Fruit fly (Drosophila melanogaster) whole organism, embryonic: ENCODE measurements around the gene CG7675.

Experiments
- Atf3 ChIP-seq: fragments of 200-800 bp; sonication (Bioruptor generic); optimal IDR thresholded peaks from 3 replicates; lab custom pipeline; 2016; ENCODE audit warnings: missing biosample characterization, missing genetic modification characterization
- Atf6 ChIP-seq: fragments of 200-800 bp; sonication (Bioruptor generic); IDR thresholded peaks from 2 replicates; pipeline ENCODE4 v1.3.6; 2022; ENCODE audit warnings: missing biosample characterization, missing genetic modification characterization
- CG10366 ChIP-seq: fragments of 200-800 bp; sonication (Bioruptor generic); IDR thresholded peaks from 2 replicates; pipeline ENCODE4 v1.3.6; 2022; ENCODE audit warnings: missing biosample characterization, missing genetic modification characterization
- CG1233 ChIP-seq: fragments of 200-800 bp; sonication (Bioruptor generic); optimal IDR thresholded peaks from 4 replicates; lab custom pipeline; 2018; ENCODE audit warnings: missing biosample characterization, mild to moderate bottlenecking, missing genetic modification characterization
- CG13775 ChIP-seq: fragments of 200-800 bp; sonication (Bioruptor generic); optimal IDR thresholded peaks from 3 replicates; lab custom pipeline; 2017; ENCODE audit warnings: missing biosample characterization, mild to moderate bottlenecking, missing genetic modification characterization
- CG14441 ChIP-seq: fragments of 200-800 bp; sonication (Bioruptor generic); IDR thresholded peaks from 2 replicates; pipeline ENCODE4 v1.3.6; 2022; ENCODE audit warnings: missing biosample characterization, missing genetic modification characterization
- CG14860 ChIP-seq: fragments of 200-800 bp; sonication (Bioruptor generic); IDR thresholded peaks from 3 replicates; pipeline ENCODE4 v1.3.6; 2022; ENCODE audit warnings: missing biosample characterization, missing genetic modification characterization; ENCODE audit not compliant: partially characterized antibody
- CG30403 ChIP-seq: fragments of 200-800 bp; sonication (Bioruptor generic); optimal IDR thresholded peaks from 3 replicates; lab custom pipeline; 2016; ENCODE audit warnings: missing biosample characterization, missing genetic modification characterization
- CG3281 ChIP-seq: fragments of 200-800 bp; sonication (Bioruptor generic); optimal IDR thresholded peaks from 3 replicates; lab custom pipeline; 2017; ENCODE audit warnings: missing biosample characterization, mild to moderate bottlenecking, missing genetic modification characterization
- CG4404 ChIP-seq: fragments of 200-800 bp; sonication (Bioruptor generic); IDR thresholded peaks from 2 replicates; pipeline ENCODE4 v1.3.6; 2022; ENCODE audit warnings: missing biosample characterization, missing genetic modification characterization
- CG4424 ChIP-seq: fragments of 200-800 bp; sonication (Bioruptor generic); optimal IDR thresholded peaks from 3 replicates; lab custom pipeline; 2016; ENCODE audit warnings: missing biosample characterization, missing genetic modification characterization
- CG6689 ChIP-seq: fragments of 200-800 bp; sonication (Bioruptor generic); IDR thresholded peaks from 2 replicates; pipeline ENCODE4 v1.3.6; 2022; ENCODE audit warnings: missing biosample characterization, missing genetic modification characterization
- CG6765 ChIP-seq: fragments of 200-800 bp; sonication (Bioruptor generic); optimal IDR thresholded peaks from 3 replicates; lab custom pipeline; 2017; ENCODE audit warnings: missing biosample characterization, mild to moderate bottlenecking, missing genetic modification characterization
- CG8089 ChIP-seq: fragments of 200-800 bp; sonication (Bioruptor generic); optimal IDR thresholded peaks from 3 replicates; lab custom pipeline; 2016; ENCODE audit warnings: missing biosample characterization, missing genetic modification characterization
- CG8281 ChIP-seq: fragments of 200-800 bp; sonication (Bioruptor generic); optimal IDR thresholded peaks from 2 replicates; lab custom pipeline; 2018; ENCODE audit warnings: missing biosample characterization, mild to moderate bottlenecking, missing genetic modification characterization, moderate library complexity
- CG8290 ChIP-seq, 3 experiments: fragments of 200-800 bp; sonication (Bioruptor generic); optimal IDR thresholded peaks; 2 replicates each; lab custom pipeline; 2016 to 2019; ENCODE audit warnings: missing biosample characterization in 3 of 3, missing genetic modification characterization in 3 of 3, mild to moderate bottlenecking in 2 of 3, moderate library complexity in 1 of 3
- CG8944 ChIP-seq: fragments of 200-800 bp; sonication (Bioruptor generic); optimal IDR thresholded peaks from 3 replicates; lab custom pipeline; 2016; ENCODE audit warnings: missing biosample characterization, missing genetic modification characterization
- CG9932 ChIP-seq: fragments of 200-800 bp; sonication (Bioruptor generic); IDR thresholded peaks from 2 replicates; pipeline ENCODE4 v1.3.6; 2022; ENCODE audit warnings: missing biosample characterization, missing genetic modification characterization
- CkIIα-i1 ChIP-seq: fragments of 200-800 bp; sonication (Bioruptor generic); IDR thresholded peaks from 2 replicates; pipeline ENCODE4 v1.3.6; 2022; ENCODE audit warnings: missing biosample characterization, missing genetic modification characterization
- CoRest ChIP-seq: fragments of 200-800 bp; sonication (Bioruptor generic); optimal IDR thresholded peaks from 3 replicates; lab custom pipeline; 2018; ENCODE audit warnings: missing biosample characterization, mild to moderate bottlenecking, missing genetic modification characterization, moderate library complexity
- Dbx ChIP-seq: fragments of 200-800 bp; sonication (Bioruptor generic); IDR thresholded peaks from 3 replicates; pipeline ENCODE4 v1.3.6; 2022; ENCODE audit warnings: missing biosample characterization, missing genetic modification characterization
- Dek ChIP-seq: fragments of 200-800 bp; sonication (Bioruptor generic); optimal IDR thresholded peaks from 3 replicates; lab custom pipeline; 2019; ENCODE audit warnings: missing biosample characterization, mild to moderate bottlenecking, missing genetic modification characterization, moderate library complexity
- Doc2 ChIP-seq: fragments of 200-800 bp; sonication (Bioruptor generic); IDR thresholded peaks from 2 replicates; pipeline ENCODE4 v1.3.6; 2022; ENCODE audit warnings: missing biosample characterization, missing genetic modification characterization
- Ets65A ChIP-seq: fragments of 200-800 bp; sonication (Bioruptor generic); peaks from one replicate; lab custom pipeline; 2016; ENCODE audit warnings: missing biosample characterization, missing genetic modification characterization
- Gug ChIP-seq: fragments of 200-800 bp; sonication (Bioruptor generic); IDR thresholded peaks from 4 replicates; pipeline ENCODE4 v1.3.6; 2022; ENCODE audit warnings: missing biosample characterization, missing genetic modification characterization
- Hmr ChIP-seq: fragments of 200-800 bp; sonication (Bioruptor generic); optimal IDR thresholded peaks from 3 replicates; lab custom pipeline; 2017; ENCODE audit warnings: mild to moderate bottlenecking, missing biosample characterization, missing genetic modification reagents, missing genetic modification characterization
- Hr3 ChIP-seq: fragments of 200-800 bp; sonication (Bioruptor generic); optimal IDR thresholded peaks from 3 replicates; lab custom pipeline; 2016; ENCODE audit warnings: missing biosample characterization, missing genetic modification characterization
- Ptx1 ChIP-seq: fragments of 200-800 bp; sonication (Bioruptor generic); IDR thresholded peaks from 2 replicates; pipeline ENCODE4 v1.3.6; 2022; ENCODE audit warnings: missing biosample characterization, missing genetic modification characterization
- Rfx ChIP-seq: fragments of 200-800 bp; sonication (Bioruptor generic); IDR thresholded peaks from 2 replicates; pipeline ENCODE4 v1.3.6; 2022; ENCODE audit warnings: missing biosample characterization, missing genetic modification characterization
- Vsx1 ChIP-seq: fragments of 200-800 bp; sonication (Bioruptor generic); optimal IDR thresholded peaks from 2 replicates; lab custom pipeline; 2017; ENCODE audit warnings: missing biosample characterization, mild to moderate bottlenecking, missing genetic modification characterization, missing genetic modification reagents
- Xrp1 ChIP-seq: fragments of 200-800 bp; sonication (Bioruptor generic); IDR thresholded peaks from 2 replicates; pipeline ENCODE4 v1.3.6; 2022; ENCODE audit warnings: missing biosample characterization, missing genetic modification characterization
- bab2 ChIP-seq: fragments of 200-800 bp; sonication (Bioruptor generic); optimal IDR thresholded peaks from 2 replicates; lab custom pipeline; 2016; ENCODE audit warnings: missing biosample characterization, missing genetic modification characterization
- ci ChIP-seq: fragments of 200-800 bp; sonication (Bioruptor generic); IDR thresholded peaks from 3 replicates; pipeline ENCODE4 v1.3.6; 2022; ENCODE audit warnings: missing biosample characterization, missing genetic modification characterization
- corto ChIP-seq: fragments of 200-800 bp; sonication (Bioruptor generic); optimal IDR thresholded peaks from 2 replicates; lab custom pipeline; 2016; ENCODE audit warnings: missing biosample characterization, mild to moderate bottlenecking, missing genetic modification characterization, moderate library complexity
- fd102C ChIP-seq: fragments of 200-800 bp; sonication (Bioruptor generic); optimal IDR thresholded peaks from 2 replicates; lab custom pipeline; 2018; ENCODE audit warnings: missing biosample characterization, mild to moderate bottlenecking, missing genetic modification characterization, moderate library complexity
- hkb ChIP-seq, 2 experiments: fragments of 200-800 bp in 1 of 2; fragments of >200 bp in 1 of 2; sonication (Bioruptor generic) in 1 of 2; IDR thresholded peaks in 1 of 2; optimal IDR thresholded peaks in 1 of 2; 2 replicates each; pipeline versions ENCODE4 v1.3.6 to Lab custom; 2017 to 2022; ENCODE audit warnings: missing biosample characterization in 1 of 2, missing genetic modification characterization in 1 of 2
- hth ChIP-seq: fragments of >200 bp; optimal IDR thresholded peaks from 2 replicates; lab custom pipeline; 2017; ENCODE audit warnings: inconsistent platforms
- klu ChIP-seq: fragments of 200-800 bp; sonication (Bioruptor generic); IDR thresholded peaks from 2 replicates; pipeline ENCODE4 v1.3.6; 2022; ENCODE audit warnings: missing biosample characterization, missing genetic modification characterization
- lbe ChIP-seq: fragments of 200-800 bp; sonication (Bioruptor generic); optimal IDR thresholded peaks from 2 replicates; lab custom pipeline; 2016; ENCODE audit warnings: missing biosample characterization, mild to moderate bottlenecking, missing genetic modification characterization
- lilli ChIP-seq: fragments of 200-800 bp; sonication (Bioruptor generic); optimal IDR thresholded peaks from 3 replicates; lab custom pipeline; 2016; ENCODE audit warnings: missing biosample characterization, missing genetic modification characterization
- lola ChIP-seq, 3 experiments: fragments of >200 bp in 2 of 3; fragments of 200-800 bp in 1 of 3; sonication (Bioruptor generic) in 1 of 3; optimal IDR thresholded peaks; 2 replicates each; lab custom pipeline; 2017 to 2019; ENCODE audit warnings: missing biosample characterization in 3 of 3, missing genetic modification characterization in 3 of 3, mild to moderate bottlenecking in 1 of 3, moderate library complexity in 1 of 3
- pan ChIP-seq, 4 experiments: fragments of >200 bp in 3 of 4; fragments of 200-800 bp in 1 of 4; sonication (Bioruptor generic) in 1 of 4; optimal IDR thresholded peaks in 3 of 4; IDR thresholded peaks in 1 of 4; 2 replicates each; pipeline versions ENCODE4 v1.3.6 to Lab custom; 2017 to 2022; ENCODE audit warnings: missing biosample characterization in 2 of 4, missing genetic modification characterization in 2 of 4, mixed read lengths in 1 of 4
- phol ChIP-seq: fragments of 200-800 bp; sonication (Bioruptor generic); optimal IDR thresholded peaks from 3 replicates; lab custom pipeline; 2018; ENCODE audit warnings: missing biosample characterization, mild to moderate bottlenecking, missing genetic modification characterization, moderate library complexity
- run ChIP-seq: fragments of 200-800 bp; sonication (Bioruptor generic); optimal IDR thresholded peaks from 3 replicates; lab custom pipeline; 2018; ENCODE audit warnings: missing biosample characterization, mild to moderate bottlenecking, missing genetic modification characterization
- sens ChIP-seq: fragments of 200-800 bp; sonication (Bioruptor generic); peaks from one replicate; lab custom pipeline; 2016; ENCODE audit warnings: missing biosample characterization, missing genetic modification characterization
- slbo ChIP-seq: fragments of 200-800 bp; sonication (Bioruptor generic); IDR thresholded peaks from 2 replicates; pipeline ENCODE4 v1.3.6; 2022; ENCODE audit warnings: missing biosample characterization, missing genetic modification characterization
- sug ChIP-seq: fragments of 200-800 bp; optimal IDR thresholded peaks from 2 replicates; lab custom pipeline; 2019; ENCODE audit warnings: missing biosample characterization, mild to moderate bottlenecking, missing genetic modification characterization, moderate library complexity
- toy ChIP-seq: fragments of 200-800 bp; sonication (Bioruptor generic); IDR thresholded peaks from 2 replicates; pipeline ENCODE4 v1.3.6; 2022; ENCODE audit warnings: missing biosample characterization, missing genetic modification characterization
- unc-4 ChIP-seq: fragments of 200-800 bp; sonication (Bioruptor generic); IDR thresholded peaks from 2 replicates; pipeline ENCODE4 v1.3.6; 2022; ENCODE audit warnings: missing biosample characterization, missing genetic modification characterization; ENCODE audit not compliant: partially characterized antibody
- vvl ChIP-seq: fragments of 200-800 bp; sonication (Bioruptor generic); IDR thresholded peaks from 2 replicates; pipeline ENCODE4 v1.3.6; 2022; ENCODE audit warnings: missing biosample characterization, missing genetic modification characterization

The CG7675 gene

DNA sequence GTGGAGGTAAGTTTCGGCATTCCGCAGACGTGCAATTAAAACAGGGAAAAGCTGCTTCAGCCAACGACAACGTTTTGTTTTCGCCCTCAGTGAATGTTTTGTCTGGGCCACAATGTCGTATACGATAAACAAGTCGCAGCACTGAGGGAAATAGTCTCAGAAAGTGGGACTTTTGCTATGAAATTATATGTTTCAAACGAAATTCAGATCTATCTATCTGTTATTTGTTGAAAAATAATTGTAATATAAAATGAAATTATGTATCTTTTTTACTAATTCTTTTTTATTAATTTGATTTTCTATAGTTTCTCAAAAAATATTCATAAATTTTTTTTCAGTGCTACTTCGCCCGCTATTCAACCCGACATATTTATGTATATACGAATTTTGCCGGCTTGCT is 12.5 kb upstream of the CG7675 start (continued):
- peak; percentile 26; the same call in 1 of the 4 replicates for TF ChIP-seq Gug
- peak; percentile 11; the same call in 1 of the 2 replicates for TF ChIP-seq CG10366
- no peak for TF ChIP-seq CG14860 (GFP tag; lab: Robert Waterston, UW)
- TF ChIP-seq CG8281 (tag; lab: Kevin White, UChicago), result no peak
- TF ChIP-seq klu (GFP tag; lab: Robert Waterston, UW), result peak; percentile 40
- TF ChIP-seq Vsx1 (GFP tag; lab: Kevin White, UChicago), result no peak
- peak; percentile 6 for TF ChIP-seq bab2 (GFP tag; lab: Kevin White, UChicago)
- peak; percentile 32 for TF ChIP-seq sug (tag; lab: Kevin White, UChicago)
- TF ChIP-seq lola (GFP tag; optimal IDR thresholded peaks at IDR 0.05; lab: Kevin White, UChicago), result peak in 1 of 3 experiments; percentile 39
- no peak for TF ChIP-seq CG8944
- peak; percentile 68; the same call in 1 of the 2 replicates for TF ChIP-seq Xrp1 (GFP tag; lab: Robert Waterston, UW)
- peak; percentile 7 for TF ChIP-seq CG3281 (GFP tag; lab: Kevin White, UChicago)
- TF ChIP-seq Ptx1 (GFP tag; lab: Robert Waterston, UW), result peak; percentile 59
- TF ChIP-seq Atf6, result peak; percentile 62; the same call in 1 of the 2 replicates
- no peak for TF ChIP-seq hth (lab: Kevin White, UChicago)
- peak; percentile 63; the same call in 1 of the 2 replicates for TF ChIP-seq vvl
- peak; percentile 33 for TF ChIP-seq sens
- TF ChIP-seq corto (GFP tag; lab: Kevin White, UChicago), result peak; percentile 38
- TF ChIP-seq CG6689, result peak; percentile 71
- peak; percentile 24; the same call in 1 of the 2 replicates for TF ChIP-seq CG14441 (GFP tag; lab: Robert Waterston, UW)
- TF ChIP-seq CG13775 (GFP tag; lab: Kevin White, UChicago), result peak; percentile 59
- TF ChIP-seq Dbx (GFP tag; lab: Robert Waterston, UW), result peak; percentile 51; the same call in 2 of the 3 replicates
- no peak for TF ChIP-seq hkb (optimal IDR thresholded peaks at IDR 0.05; lab: Kevin White, UChicago)
- TF ChIP-seq hkb (GFP tag; IDR thresholded peaks at IDR 0.05; lab: Robert Waterston, UW), result peak; percentile 67; the same call in 1 of the 2 replicates
- no peak for TF ChIP-seq CG4424
- TF ChIP-seq Atf3, result no peak
- peak; percentile 15 for TF ChIP-seq CG6765 (GFP tag; lab: Kevin White, UChicago)
- peak; percentile 76 for TF ChIP-seq slbo
- no peak for TF ChIP-seq CG1233 (GFP tag; lab: Kevin White, UChicago)
- no peak for TF ChIP-seq Doc2 (GFP tag; lab: Robert Waterston, UW)
- no peak for TF ChIP-seq toy (GFP tag; lab: Robert Waterston, UW)
- TF ChIP-seq Hmr (GFP tag; lab: Kevin White, UChicago), result peak; percentile 54
- peak; percentile 30 for TF ChIP-seq run
- TF ChIP-seq fd102C, result no peak
- no peak for TF ChIP-seq CG8089
- TF ChIP-seq Ets65A (GFP tag; lab: Kevin White, UChicago), result peak; percentile 43
- peak; percentile 62 for TF ChIP-seq lbe (GFP tag; lab: Kevin White, UChicago)
- peak; percentile 44 for TF ChIP-seq Dek (tag; lab: Kevin White, UChicago)
- peak; percentile 49 for TF ChIP-seq lilli (GFP tag; lab: Kevin White, UChicago)
- TF ChIP-seq Hr3, result peak; percentile 24
- TF ChIP-seq CG9932, result peak; percentile 73
- no peak for TF ChIP-seq pan (optimal IDR thresholded peaks at IDR 0.05; lab: Kevin White, UChicago)
- TF ChIP-seq pan (GFP tag; optimal IDR thresholded peaks at IDR 0.05 in 1 of 2, IDR thresholded peaks at IDR 0.05 in 1 of 2), result peak in 1 of 2 experiments; percentile 68
- peak; percentile 62 for TF ChIP-seq Rfx (GFP tag; lab: Robert Waterston, UW)
- no peak for TF ChIP-seq CkIIα-i1 (GFP tag; lab: Robert Waterston, UW)
- peak; percentile 63 for TF ChIP-seq CG30403 (GFP tag; lab: Kevin White, UChicago)
- no peak for TF ChIP-seq CG4404 (GFP tag; lab: Robert Waterston, UW)
- no peak for TF ChIP-seq unc-4 (GFP tag; lab: Robert Waterston, UW)
- peak; percentile 28 for TF ChIP-seq phol (tag; lab: Kevin White, UChicago)
- 0 out of 3 replicates have a peak, but pooled peaks have one; percentile 47 for TF ChIP-seq ci (GFP tag; lab: Robert Waterston, UW)
- no peak for TF ChIP-seq CG8290 (GFP tag; optimal IDR thresholded peaks at IDR 0.05; lab: Kevin White, UChicago)
- no peak for TF ChIP-seq CG8290 (tag; optimal IDR thresholded peaks at IDR 0.05; lab: Kevin White, UChicago)
- TF ChIP-seq CoRest (tag; lab: Kevin White, UChicago), result peak; percentile 60
